Worm (Caenorhabditis elegans) whole organism, L1 larva: ENCODE results near the gene gei-1.

Source experiments
- C34B4.2 ChIP-seq: sonication (generic microtip); optimal IDR thresholded peaks from 2 replicates; lab custom pipeline; 2017; ENCODE audit warnings: mild to moderate bottlenecking, missing genetic modification characterization, missing compliant biosample characterization
- aha-1 ChIP-seq: fragments of 150-350 bp; optimal IDR thresholded peaks from 2 replicates; lab custom pipeline; 2014; ENCODE audit warnings: missing biosample characterization, missing genetic modification characterization
- alr-1 ChIP-seq: fragments of 200-800 bp; sonication (Bioruptor generic); optimal IDR thresholded peaks from 2 replicates; lab custom pipeline; 2018; ENCODE audit warnings: borderline replicate concordance, mild to moderate bottlenecking, missing genetic modification characterization, missing compliant biosample characterization
- ama-1 ChIP-seq: fragments of 150-350 bp; optimal IDR thresholded peaks from 2 replicates; lab custom pipeline; 2014
- ceh-63 ChIP-seq: fragments of 200-800 bp; sonication (Bioruptor generic); optimal IDR thresholded peaks from 2 replicates; lab custom pipeline; 2018; ENCODE audit warnings: mild to moderate bottlenecking, missing genetic modification characterization, missing compliant biosample characterization
- ceh-82 ChIP-seq, 3 experiments: fragments of 150-350 bp in 1 of 3; sonication (generic microtip) in 2 of 3; optimal IDR thresholded peaks; 2 replicates each; lab custom pipeline; 2014 to 2017; ENCODE audit warnings: missing biosample characterization in 3 of 3, missing genetic modification characterization in 3 of 3
- ceh-90 ChIP-seq: sonication (generic microtip); optimal IDR thresholded peaks from 2 replicates; lab custom pipeline; 2016; ENCODE audit warnings: missing genetic modification characterization, missing compliant biosample characterization
- efl-1 ChIP-seq, 4 experiments: fragments of 150-350 bp; optimal IDR thresholded peaks in 3 of 4; peaks in 1 of 4; 1 replicate in 1 of 4; 2 replicates in 3 of 4; lab custom pipeline; 2014; ENCODE audit warnings: missing biosample characterization in 2 of 4, missing genetic modification characterization in 2 of 4, missing genetic modification reagents in 2 of 4
- egl-27 ChIP-seq, 2 experiments: fragments of 150-350 bp in 1 of 2; sonication (generic microtip); optimal IDR thresholded peaks; 3 replicates each; lab custom pipeline; 2017 to 2018; ENCODE audit warnings: missing biosample characterization in 2 of 2, missing genetic modification characterization in 2 of 2, missing genetic modification reagents in 2 of 2
- elt-2 ChIP-seq: sonication (generic microtip); optimal IDR thresholded peaks from 2 replicates; lab custom pipeline; 2016; ENCODE audit warnings: missing genetic modification characterization, mild to moderate bottlenecking, inconsistent platforms, missing compliant biosample characterization, missing genetic modification reagents
- elt-3 ChIP-seq, 6 experiments: fragments of 150-350 bp in 1 of 6; sonication (generic microtip); optimal IDR thresholded peaks; 2 replicates each; lab custom pipeline; 2017 to 2018; ENCODE audit warnings: missing biosample characterization in 6 of 6, missing genetic modification characterization in 6 of 6, inconsistent platforms in 1 of 6
- fkh-10 ChIP-seq: sonication (generic microtip); optimal IDR thresholded peaks from 2 replicates; lab custom pipeline; 2017; ENCODE audit warnings: missing biosample characterization, missing genetic modification reagents, missing genetic modification characterization
- fkh-8 ChIP-seq: sonication (generic microtip); optimal IDR thresholded peaks from 2 replicates; lab custom pipeline; 2016; ENCODE audit warnings: mild to moderate bottlenecking, missing genetic modification characterization, missing compliant biosample characterization
- fos-1 ChIP-seq: fragments of 150-350 bp; optimal IDR thresholded peaks from 2 replicates; lab custom pipeline; 2014; ENCODE audit warnings: missing biosample characterization, missing genetic modification characterization
- hlh-4 ChIP-seq: sonication (generic microtip); optimal IDR thresholded peaks from 2 replicates; lab custom pipeline; 2016; ENCODE audit warnings: mild to moderate bottlenecking, missing genetic modification characterization, missing compliant biosample characterization
- hpl-2 ChIP-seq: fragments of 150-350 bp; optimal IDR thresholded peaks from 2 replicates; lab custom pipeline; 2014; ENCODE audit warnings: missing biosample characterization, missing genetic modification reagents, missing genetic modification characterization
- irx-1 ChIP-seq: sonication (generic microtip); optimal IDR thresholded peaks from 2 replicates; lab custom pipeline; 2016; ENCODE audit warnings: missing genetic modification characterization, missing compliant biosample characterization
- jun-1 ChIP-seq: fragments of 150-350 bp; optimal IDR thresholded peaks from 2 replicates; lab custom pipeline; 2014; ENCODE audit warnings: missing biosample characterization, missing genetic modification reagents, missing genetic modification characterization
- lin-14 ChIP-seq: fragments of 200-800 bp; sonication (Bioruptor generic); optimal IDR thresholded peaks from 2 replicates; lab custom pipeline; 2018; ENCODE audit warnings: mild to moderate bottlenecking, missing genetic modification characterization, moderate library complexity, missing compliant biosample characterization
- lin-35 ChIP-seq, 2 experiments: fragments of 150-350 bp; optimal IDR thresholded peaks; 2 replicates each; lab custom pipeline; 2014; ENCODE audit warnings: missing biosample characterization in 2 of 2, missing genetic modification characterization in 2 of 2, missing genetic modification reagents in 2 of 2
- lin-39 ChIP-seq: fragments of 150-350 bp; optimal IDR thresholded peaks from 2 replicates; lab custom pipeline; 2014; ENCODE audit warnings: missing biosample characterization, missing genetic modification reagents, missing genetic modification characterization
- lsy-2 ChIP-seq, 2 experiments: fragments of 150-350 bp; optimal IDR thresholded peaks; 2 replicates each; lab custom pipeline; 2014; ENCODE audit warnings: missing biosample characterization in 2 of 2, missing genetic modification characterization in 2 of 2
- mab-9 ChIP-seq: fragments of 200-800 bp; sonication (Bioruptor generic); IDR thresholded peaks from 2 replicates; pipeline ENCODE4 v1.3.6; 2022; ENCODE audit warnings: missing genetic modification reagents, missing genetic modification characterization, missing compliant biosample characterization
- mdl-1 ChIP-seq, 2 experiments: fragments of 150-350 bp; optimal IDR thresholded peaks; 2 replicates each; lab custom pipeline; 2014 to 2017; ENCODE audit warnings: missing biosample characterization in 2 of 2, missing genetic modification characterization in 2 of 2, inconsistent platforms in 1 of 2
- mef-2 ChIP-seq: fragments of 150-350 bp; optimal IDR thresholded peaks from 2 replicates; lab custom pipeline; 2014; ENCODE audit warnings: missing biosample characterization, missing genetic modification characterization
- mep-1 ChIP-seq: fragments of 150-350 bp; optimal IDR thresholded peaks from 2 replicates; lab custom pipeline; 2014; ENCODE audit warnings: missing biosample characterization, missing genetic modification characterization
- nhr-12 ChIP-seq: sonication (generic microtip); optimal IDR thresholded peaks from 2 replicates; lab custom pipeline; 2017; ENCODE audit warnings: missing biosample characterization, missing genetic modification characterization
- nhr-20 ChIP-seq: sonication (generic microtip); optimal IDR thresholded peaks from 2 replicates; lab custom pipeline; 2016; ENCODE audit warnings: mild to moderate bottlenecking, missing genetic modification characterization, missing compliant biosample characterization
- nhr-77 ChIP-seq: fragments of 150-350 bp; optimal IDR thresholded peaks from 2 replicates; lab custom pipeline; 2014; ENCODE audit warnings: missing biosample characterization, missing genetic modification characterization
- nhr-85 ChIP-seq: sonication (generic microtip); peaks from one replicate; lab custom pipeline; 2016; ENCODE audit warnings: missing genetic modification characterization, inconsistent platforms, missing compliant biosample characterization
- nhr-90 ChIP-seq: sonication (generic microtip); optimal IDR thresholded peaks from 2 replicates; lab custom pipeline; 2016; ENCODE audit warnings: mild to moderate bottlenecking, missing genetic modification characterization, missing compliant biosample characterization; ENCODE audit not compliant: poor library complexity
- pag-3 ChIP-seq: sonication (generic microtip); optimal IDR thresholded peaks from 2 replicates; lab custom pipeline; 2017; ENCODE audit warnings: missing genetic modification characterization, mild to moderate bottlenecking, missing compliant biosample characterization, antibody characterized with exemption, borderline replicate concordance; ENCODE audit not compliant: insufficient read depth
- pqm-1 ChIP-seq: sonication (generic microtip); optimal IDR thresholded peaks from 3 replicates; lab custom pipeline; 2017; ENCODE audit warnings: missing biosample characterization, missing genetic modification characterization
- skn-1 ChIP-seq: fragments of 150-350 bp; optimal IDR thresholded peaks from 2 replicates; lab custom pipeline; 2014; ENCODE audit warnings: missing biosample characterization, missing genetic modification characterization
- snpc-4 ChIP-seq: fragments of 150-350 bp; optimal IDR thresholded peaks from 2 replicates; lab custom pipeline; 2014; ENCODE audit warnings: missing biosample characterization, missing genetic modification characterization
- snu-23 ChIP-seq: sonication (generic microtip); optimal IDR thresholded peaks from 2 replicates; lab custom pipeline; 2016; ENCODE audit warnings: missing genetic modification characterization, missing compliant biosample characterization
- swsn-7 ChIP-seq: sonication (generic microtip); optimal IDR thresholded peaks from 2 replicates; lab custom pipeline; 2016; ENCODE audit warnings: missing genetic modification characterization, missing compliant biosample characterization
- tbx-2 ChIP-seq: sonication (generic microtip); optimal IDR thresholded peaks from 2 replicates; lab custom pipeline; 2016; ENCODE audit warnings: missing genetic modification characterization, missing compliant biosample characterization
- unc-130 ChIP-seq: fragments of 150-350 bp; optimal IDR thresholded peaks from 2 replicates; lab custom pipeline; 2017; ENCODE audit warnings: missing biosample characterization, missing genetic modification characterization, inconsistent platforms
- unc-30 ChIP-seq: sonication (generic microtip); optimal IDR thresholded peaks from 2 replicates; lab custom pipeline; 2017; ENCODE audit warnings: missing biosample characterization, missing genetic modification characterization
- unc-86 ChIP-seq: sonication (generic microtip); optimal IDR thresholded peaks from 2 replicates; lab custom pipeline; 2016; ENCODE audit warnings: missing genetic modification characterization, missing compliant biosample characterization
- vab-15 ChIP-seq: sonication (generic microtip); optimal IDR thresholded peaks from 2 replicates; lab custom pipeline; 2017; ENCODE audit warnings: missing genotype, mild to moderate bottlenecking, missing genetic modification characterization, missing compliant biosample characterization
- xbp-1 ChIP-seq: sonication (generic microtip); optimal IDR thresholded peaks from 2 replicates; lab custom pipeline; 2016; ENCODE audit warnings: missing genetic modification characterization, missing compliant biosample characterization
- zag-1 ChIP-seq: fragments of 150-350 bp; optimal IDR thresholded peaks from 2 replicates; lab custom pipeline; 2014; ENCODE audit warnings: missing biosample characterization, missing genetic modification characterization
- zip-4 ChIP-seq: fragments of 200-800 bp; sonication (Bioruptor generic); optimal IDR thresholded peaks from 2 replicates; lab custom pipeline; 2018; ENCODE audit warnings: mild to moderate bottlenecking, missing genetic modification characterization, moderate library complexity, missing compliant biosample characterization
- ztf-11 ChIP-seq, 2 experiments: sonication (generic microtip); optimal IDR thresholded peaks; 2 replicates each; lab custom pipeline; 2016 to 2017; ENCODE audit warnings: missing genetic modification characterization in 2 of 2, missing biosample characterization in 1 of 2, missing compliant biosample characterization in 1 of 2
- ztf-4 ChIP-seq: fragments of 150-350 bp; optimal IDR thresholded peaks from 2 replicates; lab custom pipeline; 2014; ENCODE audit warnings: missing biosample characterization, missing genetic modification characterization

The gei-1 gene

ce11 chrIII:3323906-3324305 lies 20.8 kb upstream of the gei-1 start (continued):
- TF ChIP-seq hlh-4 (tag; lab: Kevin White, UChicago) (no peak), mab-9 (GFP tag; lab: Robert Waterston, UW) (0 out of 2 replicates have a peak, but pooled peaks have one; percentile 39), nhr-85 (peak; percentile 82), tbx-2 (tag; lab: Kevin White, UChicago) (peak; percentile 50), irx-1 (tag; lab: Kevin White, UChicago) (no peak), ceh-82 (tag; optimal IDR thresholded peaks at IDR 0.05; lab: Kevin White, UChicago) (peak; percentile 58 to 72 (median 64)), skn-1 (tag; lab: Kevin White, UChicago) (peak; percentile 60), snu-23 (GFP tag; lab: Kevin White, UChicago) (peak; percentile 64), fkh-10 (GFP tag; lab: Kevin White, UChicago) (no peak), ceh-90 (tag; lab: Kevin White, UChicago) (no peak), fos-1 (peak; percentile 58), unc-30 (no peak), ztf-4 (tag; lab: Kevin White, UChicago) (no peak), mdl-1 (tag; optimal IDR thresholded peaks at IDR 0.05; lab: Kevin White, UChicago) (peak in 1 of 2 experiments; percentile 47), nhr-20 (no peak), lin-14 (GFP tag; lab: Kevin White, UChicago) (no peak), unc-130 (tag; lab: Kevin White, UChicago) (peak; percentile 68), xbp-1 (tag; lab: Kevin White, UChicago) (peak; percentile 66), nhr-12 (no peak), mep-1 (peak; percentile 87), nhr-77 (tag; lab: Kevin White, UChicago) (peak; percentile 26), vab-15 (tag; lab: Kevin White, UChicago) (no peak), lin-35 (GFP tag; optimal IDR thresholded peaks at IDR 0.05; lab: Kevin White, UChicago) (peak; percentile 63 to 85), mef-2 (no peak), zag-1 (no peak), jun-1 (tag; lab: Kevin White, UChicago) (peak; percentile 22), snpc-4 (tag; lab: Kevin White, UChicago) (peak; percentile 48), fkh-8 (tag; lab: Kevin White, UChicago) (peak; percentile 33), pqm-1 (tag; lab: Kevin White, UChicago) (no peak), aha-1 (no peak), pag-3 (tag; lab: Kevin White, UChicago) (no peak), C34B4.2 (tag; lab: Kevin White, UChicago) (no peak), unc-86 (tag; lab: Kevin White, UChicago) (peak; percentile 27), lin-39 (peak; percentile 35), efl-1 (optimal IDR thresholded peaks at IDR 0.05; lab: Kevin White, UChicago) (peak; percentile 79 to 83), efl-1 (GFP tag; optimal IDR thresholded peaks at IDR 0.05 in 1 of 2; lab: Kevin White, UChicago) (peak; percentile 79 to 96), elt-3 (tag; optimal IDR thresholded peaks at IDR 0.05; lab: Kevin White, UChicago) (peak in 2 of 6 experiments; percentile 34 to 67), elt-2 (tag; lab: Kevin White, UChicago) (no peak), nhr-90 (tag; lab: Kevin White, UChicago) (no peak), swsn-7 (tag; lab: Kevin White, UChicago) (no peak), egl-27 (tag; optimal IDR thresholded peaks at IDR 0.05; lab: Kevin White, UChicago) (no peak), hpl-2 (GFP tag; lab: Kevin White, UChicago) (no peak), alr-1 (tag; lab: Kevin White, UChicago) (no peak), zip-4 (GFP tag; lab: Kevin White, UChicago) (no peak), ztf-11 (tag; optimal IDR thresholded peaks at IDR 0.05; lab: Kevin White, UChicago) (peak in 1 of 2 experiments; percentile 4), lsy-2 (tag; optimal IDR thresholded peaks at IDR 0.05; lab: Kevin White, UChicago) (peak; percentile 83 to 89), ceh-63 (no peak), ama-1 (peak; percentile 18)
